Fruit fly (Drosophila melanogaster): ENCODE results near the gene EndoA.

The EndoA gene

dm6 chr3R:18928918-18929705 lies 22.7 kb downstream of the EndoA start, which contains the start of gene CG42613 (continued):
- TF ChIP-seq CG8359 (GFP tag; optimal IDR thresholded peaks at IDR 0.05; ENCODE audit: borderline replicate concordance) (peak; percentile 67), CG3995 (GFP tag; optimal IDR thresholded peaks at IDR 0.05) (peak; percentile 15), Xbp1 (GFP tag; optimal IDR thresholded peaks at IDR 0.05) (peak; percentile 57), CG32772 (GFP tag; IDR thresholded peaks at IDR 0.05) (peak; percentile 17; the same call in 1 of the 2 replicates), eve (GFP tag; optimal IDR thresholded peaks at IDR 0.05) (no peak), Fer1 (GFP tag; optimal IDR thresholded peaks at IDR 0.05) (peak; percentile 60), exex (tag; optimal IDR thresholded peaks at IDR 0.05) (no peak), CG3281 (GFP tag; optimal IDR thresholded peaks at IDR 0.05) (peak; percentile 79), Abd-B (GFP tag; optimal IDR thresholded peaks at IDR 0.05) (no peak), CG10565 (GFP tag; optimal IDR thresholded peaks at IDR 0.05) (no peak), CG34376 (GFP tag; optimal IDR thresholded peaks at IDR 0.05) (peak; percentile 21), CG18011 (GFP tag; optimal IDR thresholded peaks at IDR 0.05) (peak; percentile 96), CG12236 (GFP tag; optimal IDR thresholded peaks at IDR 0.05) (peak; percentile 58), row (GFP tag; IDR thresholded peaks at IDR 0.05) (0 out of 3 replicates have a peak, but pooled peaks have one; percentile 48), CG14014 (GFP tag; IDR thresholded peaks at IDR 0.05) (peak; percentile 26; the same call in 1 of the 2 replicates), ato (GFP tag; IDR thresholded peaks at IDR 0.05; ENCODE audit: partially characterized antibody) (peak; percentile 16; the same call in 1 of the 2 replicates), CG15514 (GFP tag; optimal IDR thresholded peaks at IDR 0.05) (peak; percentile 71), CG31224 (GFP tag; IDR thresholded peaks at IDR 0.05) (0 out of 2 replicates have a peak, but pooled peaks have one; percentile 23), zfh2 (GFP tag; optimal IDR thresholded peaks at IDR 0.05) (peak; percentile 9), usp (GFP tag; optimal IDR thresholded peaks at IDR 0.05) (no peak), knrl (GFP tag; IDR thresholded peaks at IDR 0.05; ENCODE audit: partially characterized antibody) (no peak), CG1602 (GFP tag; optimal IDR thresholded peaks at IDR 0.05) (no peak), ind (GFP tag; optimal IDR thresholded peaks at IDR 0.05) (peak; percentile 31), pfk (GFP tag; optimal IDR thresholded peaks at IDR 0.05) (peak; percentile 7), CG16863 (GFP tag; optimal IDR thresholded peaks at IDR 0.05) (no peak), insv (GFP tag; optimal IDR thresholded peaks at IDR 0.05) (peak in 1 of 2 experiments; percentile 37), CG18619 (GFP tag; optimal IDR thresholded peaks at IDR 0.05) (peak; percentile 64), corto (GFP tag; optimal IDR thresholded peaks at IDR 0.05) (no peak), CG17359 (tag; optimal IDR thresholded peaks at IDR 0.05) (peak; percentile 72), CG13287 (GFP tag; IDR thresholded peaks at IDR 0.05; ENCODE audit: partially characterized antibody) (0 out of 2 replicates have a peak, but pooled peaks have one; percentile 56), CG4328 (GFP tag; optimal IDR thresholded peaks at IDR 0.05) (no peak), grau (tag; optimal IDR thresholded peaks at IDR 0.05) (peak; percentile 28), da (GFP tag; optimal IDR thresholded peaks at IDR 0.05) (no peak), vvl (GFP tag; IDR thresholded peaks at IDR 0.05) (peak; percentile 57; the same call in 1 of the 2 replicates), Lim3 (GFP tag; IDR thresholded peaks at IDR 0.05) (no peak), CG30403 (GFP tag; optimal IDR thresholded peaks at IDR 0.05) (peak; percentile 44), maf-S (GFP tag; optimal IDR thresholded peaks at IDR 0.05) (peak; percentile 60), CG6175 (GFP tag; IDR thresholded peaks at IDR 0.05) (no peak), h (optimal IDR thresholded peaks at IDR 0.05) (no peak), CG8765 (GFP tag; IDR thresholded peaks at IDR 0.05) (no peak), CG8089 (GFP tag; optimal IDR thresholded peaks at IDR 0.05) (peak; percentile 78), Mes4 (GFP tag; optimal IDR thresholded peaks at IDR 0.05) (peak; percentile 76), Bgb (GFP tag; IDR thresholded peaks at IDR 0.05; ENCODE audit: partially characterized antibody) (peak; percentile 63), Atf3 (GFP tag; optimal IDR thresholded peaks at IDR 0.05) (no peak), bowl (GFP tag; IDR thresholded peaks at IDR 0.05) (no peak; the same call in 1 of the 2 replicates), onecut (GFP tag; IDR thresholded peaks at IDR 0.05) (peak; percentile 66), Jarid2 (GFP tag; optimal IDR thresholded peaks at IDR 0.05) (peak; percentile 19), D19A (tag; optimal IDR thresholded peaks at IDR 0.05) (peak; percentile 32), ftz-f1 (GFP tag; optimal IDR thresholded peaks at IDR 0.05) (no peak)

Data from whole organism, embryonic.